Fruit fly (Drosophila melanogaster): ENCODE data around the gene CG31606.

CG31606 gene

DNA sequence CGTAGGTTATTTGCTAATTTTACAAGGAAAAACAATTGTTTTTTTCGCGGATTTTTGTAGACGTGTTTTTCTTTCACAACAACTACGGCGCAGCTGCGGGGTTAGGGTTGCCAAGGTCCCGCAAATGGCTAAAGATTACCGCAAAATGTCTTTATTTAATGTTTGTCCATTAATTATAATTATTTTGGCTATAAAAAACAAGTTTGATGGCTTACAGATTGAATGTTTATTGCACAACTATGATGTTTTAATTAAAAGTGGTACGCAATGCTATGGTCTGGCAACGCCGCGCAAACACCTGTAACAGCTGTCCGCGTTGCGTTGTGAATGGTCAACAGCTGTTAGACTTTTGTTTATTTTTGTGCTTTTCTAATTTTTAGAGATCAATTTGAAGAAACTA is 9.3 kb downstream of the CG31606 start (continued):
- TF ChIP-seq H15 (GFP tag; IDR thresholded peaks at IDR 0.05) (peak; percentile 47; the same call in 2 of the 3 replicates), Eip74EF (GFP tag; optimal IDR thresholded peaks at IDR 0.05) (peak in 1 of 2 experiments; percentile 28), CG14050 (GFP tag; IDR thresholded peaks at IDR 0.05) (peak; percentile 65), vfl (GFP tag; optimal IDR thresholded peaks at IDR 0.05) (peak; percentile 59), grn (GFP tag; optimal IDR thresholded peaks at IDR 0.05) (peak; percentile 16), D19A (tag; optimal IDR thresholded peaks at IDR 0.05) (peak; percentile 29), Lpt (GFP tag; optimal IDR thresholded peaks at IDR 0.05) (no peak), bcd (GFP tag; optimal IDR thresholded peaks at IDR 0.05) (peak; percentile 74), E2f1 (GFP tag; IDR thresholded peaks at IDR 0.05) (peak; percentile 64), CG5953 (GFP tag; IDR thresholded peaks at IDR 0.05) (no peak), her (GFP tag; optimal IDR thresholded peaks at IDR 0.05) (peak; percentile 47), E2f2 (GFP tag; IDR thresholded peaks at IDR 0.05) (peak; percentile 44; the same call in 1 of the 2 replicates), HHEX (GFP tag; optimal IDR thresholded peaks at IDR 0.05) (peak; percentile 67), CG9817 (tag; optimal IDR thresholded peaks at IDR 0.05) (peak; percentile 80), gt (GFP tag; IDR thresholded peaks at IDR 0.05) (no peak), NfI (GFP tag; optimal IDR thresholded peaks at IDR 0.05) (peak; percentile 73), CG1529 (GFP tag; optimal IDR thresholded peaks at IDR 0.05) (no peak), crol (GFP tag; IDR thresholded peaks at IDR 0.05) (no peak), HLH4C (GFP tag; IDR thresholded peaks at IDR 0.05; ENCODE audit: partially characterized antibody) (peak; percentile 27; the same call in 1 of the 3 replicates), Hr51 (GFP tag; optimal IDR thresholded peaks at IDR 0.05) (peak; percentile 57 to 64), Sry-δ (GFP tag; optimal IDR thresholded peaks at IDR 0.05) (peak; percentile 42), CG17385 (GFP tag; optimal IDR thresholded peaks at IDR 0.05) (peak; percentile 68), twi (tag; optimal IDR thresholded peaks at IDR 0.05) (peak; percentile 55), CG32767 (GFP tag; IDR thresholded peaks at IDR 0.05) (peak; percentile 44; the same call in 1 of the 2 replicates), pho (GFP tag; optimal IDR thresholded peaks at IDR 0.05) (peak; percentile 72), CG15696 (tag; optimal IDR thresholded peaks at IDR 0.05) (peak; percentile 59), Fer2 (tag; optimal IDR thresholded peaks at IDR 0.05) (peak; percentile 53), CG10321 (GFP tag; IDR thresholded peaks at IDR 0.05) (no peak), caup (GFP tag; optimal IDR thresholded peaks at IDR 0.05; ENCODE audit: severe bottlenecking) (peak; percentile 73), lmd (GFP tag; IDR thresholded peaks at IDR 0.05) (peak; percentile 65), dm (GFP tag; optimal IDR thresholded peaks at IDR 0.05) (peak; percentile 26), TFAM (GFP tag; optimal IDR thresholded peaks at IDR 0.05) (no peak), fd3F (GFP tag; optimal IDR thresholded peaks at IDR 0.05) (peak; percentile 40), fd64A (GFP tag; optimal IDR thresholded peaks at IDR 0.05) (no peak), CG3838 (GFP tag; optimal IDR thresholded peaks at IDR 0.05) (no peak), Ets97D (GFP tag; optimal IDR thresholded peaks at IDR 0.05) (peak; percentile 76), phol (tag; optimal IDR thresholded peaks at IDR 0.05) (peak; percentile 76), Asciz (GFP tag; optimal IDR thresholded peaks at IDR 0.05) (peak; percentile 40), al (GFP tag; IDR thresholded peaks at IDR 0.05) (peak; percentile 37; the same call in 1 of the 2 replicates), Hsf (GFP tag; optimal IDR thresholded peaks at IDR 0.05) (peak; percentile 79), CG18476 (GFP tag; optimal IDR thresholded peaks at IDR 0.05) (peak; percentile 75), amos (GFP tag; IDR thresholded peaks at IDR 0.05; ENCODE audit: partially characterized antibody) (peak; percentile 28; the same call in 1 of the 2 replicates), ham (GFP tag; IDR thresholded peaks at IDR 0.05) (no peak), CG12155 (GFP tag; optimal IDR thresholded peaks at IDR 0.05) (peak; percentile 54), CG8290 (GFP tag; optimal IDR thresholded peaks at IDR 0.05) (peak; percentile 26), CG8290 (tag; optimal IDR thresholded peaks at IDR 0.05) (peak in 1 of 2 experiments; percentile 83), Fer1 (GFP tag; optimal IDR thresholded peaks at IDR 0.05) (peak; percentile 68), CG30020 (tag; optimal IDR thresholded peaks at IDR 0.05) (peak; percentile 39), CG10543 (GFP tag; optimal IDR thresholded peaks at IDR 0.05) (peak; percentile 23), ara (GFP tag; IDR thresholded peaks at IDR 0.05) (peak; percentile 59), PHDP (tag; optimal IDR thresholded peaks at IDR 0.05) (peak; percentile 76)

Data from whole organism, embryonic.